Worm (Caenorhabditis elegans) whole organism, young adult: ENCODE results near the gene rhy-1.
A peak's percentile ranks its signal among the peaks of the same experiment; 100 is the strongest.

Experiments
- B0336.3 ChIP-seq: fragments of 200-800 bp; sonication (Bioruptor generic); IDR thresholded peaks from 2 replicates; pipeline ENCODE4 v1.3.6; 2022; ENCODE audit warnings: missing genetic modification characterization, missing compliant biosample characterization
- C06A6.2 ChIP-seq: fragments of 200-800 bp; sonication (Bioruptor generic); conservative IDR thresholded peaks from 2 replicates; pipeline ENCODE4 v1.3.6; 2022; ENCODE audit warnings: missing genetic modification characterization, missing compliant biosample characterization
- Y67H2A.10 ChIP-seq: fragments of 200-800 bp; sonication (Bioruptor generic); conservative IDR thresholded peaks from 2 replicates; pipeline ENCODE4 v1.3.6; 2022; ENCODE audit warnings: missing genetic modification reagents, missing genetic modification characterization, missing compliant biosample characterization
- ZK185.1 ChIP-seq: sonication (generic microtip); optimal IDR thresholded peaks from 2 replicates; lab custom pipeline; 2016; ENCODE audit warnings: mild to moderate bottlenecking, missing genetic modification characterization, missing compliant biosample characterization; ENCODE audit not compliant: poor library complexity, severe bottlenecking
- ama-1 ChIP-seq, 3 experiments: fragments of 150-350 bp in 1 of 3; sonication (generic microtip) in 2 of 3; optimal IDR thresholded peaks; 2 replicates each; lab custom pipeline; 2014 to 2018; ENCODE audit warnings: missing biosample characterization in 2 of 3, missing genetic modification characterization in 2 of 3, missing genetic modification reagents in 2 of 3
- chd-7 ChIP-seq: sonication (generic microtip); optimal IDR thresholded peaks from 2 replicates; lab custom pipeline; 2016; ENCODE audit warnings: mild to moderate bottlenecking, missing genetic modification characterization, moderate library complexity, missing compliant biosample characterization
- dox-1 ChIP-seq: fragments of 200-800 bp; sonication (Bioruptor generic); IDR thresholded peaks from 2 replicates; pipeline ENCODE4 v1.3.6; 2022; ENCODE audit warnings: missing genetic modification reagents, missing genetic modification characterization, missing compliant biosample characterization
- ets-4 ChIP-seq: fragments of 200-800 bp; sonication (Bioruptor generic); optimal IDR thresholded peaks from 2 replicates; lab custom pipeline; 2018; ENCODE audit warnings: mild to moderate bottlenecking, missing genetic modification characterization, missing compliant biosample characterization
- hlh-26 ChIP-seq: fragments of 200-800 bp; sonication (Bioruptor generic); conservative IDR thresholded peaks from 2 replicates; pipeline ENCODE4 v1.3.6; 2022; ENCODE audit warnings: missing genetic modification reagents, missing genetic modification characterization, missing compliant biosample characterization
- hmg-20 ChIP-seq: fragments of 200-800 bp; sonication (Bioruptor generic); IDR thresholded peaks from 2 replicates; pipeline ENCODE4 v1.3.6; 2022; ENCODE audit warnings: missing genetic modification reagents, missing genetic modification characterization, missing compliant biosample characterization
- let-607 ChIP-seq, 2 experiments: fragments of 200-800 bp in 1 of 2; sonication (Bioruptor generic) in 1 of 2; sonication (generic microtip) in 1 of 2; optimal IDR thresholded peaks; 2 replicates each; lab custom pipeline; 2016 to 2018; ENCODE audit warnings: mild to moderate bottlenecking in 2 of 2, missing compliant biosample characterization in 2 of 2, missing genetic modification characterization in 2 of 2, moderate library complexity in 2 of 2, missing genotype in 1 of 2
- lin-40 ChIP-seq: sonication (generic microtip); optimal IDR thresholded peaks from 2 replicates; lab custom pipeline; 2016; ENCODE audit warnings: missing genetic modification characterization, mild to moderate bottlenecking, missing compliant biosample characterization, missing genotype, missing genetic modification reagents
- lsl-1 ChIP-seq: fragments of 200-800 bp; sonication (Bioruptor generic); optimal IDR thresholded peaks from 2 replicates; lab custom pipeline; 2018; ENCODE audit warnings: mild to moderate bottlenecking, missing genetic modification characterization, moderate library complexity, missing compliant biosample characterization
- mel-28 ChIP-seq: sonication (generic microtip); optimal IDR thresholded peaks from 2 replicates; lab custom pipeline; 2016; ENCODE audit warnings: borderline replicate concordance, mild to moderate bottlenecking, missing genetic modification characterization, missing compliant biosample characterization
- mxl-1 ChIP-seq: sonication (generic microtip); optimal IDR thresholded peaks from 2 replicates; lab custom pipeline; 2016; ENCODE audit warnings: missing genetic modification characterization, missing compliant biosample characterization
- nhr-120 ChIP-seq: fragments of 200-800 bp; sonication (Bioruptor generic); IDR thresholded peaks from 2 replicates; pipeline ENCODE4 v1.3.6; 2022; ENCODE audit warnings: missing genetic modification characterization, missing compliant biosample characterization
- nhr-80 ChIP-seq: sonication (generic microtip); optimal IDR thresholded peaks from 2 replicates; lab custom pipeline; 2016; ENCODE audit warnings: missing genetic modification characterization, missing compliant biosample characterization
- pha-4 ChIP-seq: fragments of 150-350 bp; sonication (generic microtip); optimal IDR thresholded peaks from 2 replicates; lab custom pipeline; 2014; ENCODE audit warnings: missing biosample characterization, missing genetic modification reagents, missing genetic modification characterization
- sdz-38 ChIP-seq: sonication (generic microtip); optimal IDR thresholded peaks from 2 replicates; lab custom pipeline; 2016; ENCODE audit warnings: missing genotype, missing genetic modification characterization, missing compliant biosample characterization
- somi-1 ChIP-seq: fragments of 200-800 bp; sonication (Bioruptor generic); optimal IDR thresholded peaks from 2 replicates; lab custom pipeline; 2018; ENCODE audit warnings: mild to moderate bottlenecking, missing genetic modification characterization, missing compliant biosample characterization
- tbp1 ChIP-seq: fragments of 200-800 bp; sonication (Bioruptor generic); optimal IDR thresholded peaks from 2 replicates; lab custom pipeline; 2018; ENCODE audit warnings: mild to moderate bottlenecking, missing genetic modification characterization, missing compliant biosample characterization
- unc-62 ChIP-seq: fragments of 150-350 bp; optimal IDR thresholded peaks from 2 replicates; lab custom pipeline; 2014; ENCODE audit warnings: missing biosample characterization, missing genetic modification reagents, missing genetic modification characterization
- zfh-2 ChIP-seq: fragments of 200-800 bp; sonication (Bioruptor generic); conservative IDR thresholded peaks from 2 replicates; pipeline ENCODE4 v1.3.6; 2022; ENCODE audit warnings: missing genetic modification reagents, missing genetic modification characterization, missing compliant biosample characterization
- ztf-28 ChIP-seq: fragments of 200-800 bp; sonication (Bioruptor generic); IDR thresholded peaks from 2 replicates; pipeline ENCODE4 v1.3.6; 2022; ENCODE audit warnings: missing genetic modification reagents, missing genetic modification characterization, missing compliant biosample characterization
- ztf-3 ChIP-seq: fragments of 200-800 bp; sonication (Bioruptor generic); optimal IDR thresholded peaks from 2 replicates; lab custom pipeline; 2018; ENCODE audit warnings: mild to moderate bottlenecking, missing genetic modification characterization, missing compliant biosample characterization

The rhy-1 gene

ce11 chrII:9152231-9152630, 8.9 kb upstream of the rhy-1 start, which contains the start of gene col-78:
TSS of gene col-78 (plus strand) at chrII:9152531.
- TF ChIP-seq zfh-2 (GFP tag; lab: Robert Waterston, UW) = no peak
- no peak for TF ChIP-seq Y67H2A.10 (GFP tag; lab: Robert Waterston, UW)
- no peak for TF ChIP-seq mxl-1 (tag; lab: Kevin White, UChicago)
- no peak for TF ChIP-seq ztf-28

- TF ChIP-seq hlh-26 (GFP tag; lab: Robert Waterston, UW) = no peak
- no peak for TF ChIP-seq chd-7 (tag; lab: Kevin White, UChicago)
- no peak for TF ChIP-seq mel-28
Measured at ce11 chrII:9154339-9154738, 6.8 kb upstream of the rhy-1 start.

DNA sequence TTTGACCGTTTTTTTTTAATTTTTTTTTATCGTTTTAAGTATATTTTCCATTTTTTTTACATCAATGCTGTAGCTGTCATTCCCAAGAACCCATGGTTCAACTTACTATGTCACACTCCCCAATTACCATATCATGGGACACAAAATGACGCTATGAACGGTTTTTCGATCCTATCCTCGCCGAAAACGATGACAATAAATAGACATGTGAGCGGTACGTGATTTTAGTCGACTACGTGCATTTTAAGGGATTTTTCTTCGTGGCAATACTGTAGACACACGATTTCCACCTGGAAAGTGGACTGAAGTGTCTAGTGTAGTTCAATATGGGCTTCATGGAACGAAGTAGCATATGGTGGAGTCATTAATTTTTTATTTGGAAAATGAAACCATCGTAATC, 4.9 kb upstream of the rhy-1 start:
- peak in 1 of 2 experiments; percentile 8 for TF ChIP-seq let-607 (tag; optimal IDR thresholded peaks at IDR 0.05; lab: Kevin White, UChicago)
- no peak for TF ChIP-seq pha-4 (tag; lab: Kevin White, UChicago)
- peak; percentile 54 for TF ChIP-seq nhr-80 (tag; lab: Kevin White, UChicago)

DNA sequence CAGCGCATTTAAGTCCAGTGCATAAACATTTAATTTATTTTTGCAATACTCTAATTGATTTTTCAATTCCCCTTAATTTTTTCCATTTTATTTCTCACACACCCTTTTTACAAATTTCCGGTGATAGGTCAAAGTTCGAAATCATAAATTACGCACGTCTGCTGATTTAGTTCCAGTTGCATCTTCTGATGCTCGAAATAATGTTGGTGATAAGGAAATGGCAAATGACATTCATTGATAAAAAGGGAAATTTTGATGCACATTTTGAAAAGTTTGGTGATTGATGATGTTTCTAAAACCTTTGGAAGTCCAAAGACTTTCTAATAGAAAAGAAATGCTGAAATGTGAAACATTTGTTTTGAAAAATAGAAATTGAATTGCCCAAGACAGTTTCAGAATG, 4.1 kb upstream of the rhy-1 start:
- peak; percentile 75 for TF ChIP-seq nhr-80 (tag; lab: Kevin White, UChicago)
- no peak for TF ChIP-seq ztf-3 (GFP tag; lab: Kevin White, UChicago)

DNA sequence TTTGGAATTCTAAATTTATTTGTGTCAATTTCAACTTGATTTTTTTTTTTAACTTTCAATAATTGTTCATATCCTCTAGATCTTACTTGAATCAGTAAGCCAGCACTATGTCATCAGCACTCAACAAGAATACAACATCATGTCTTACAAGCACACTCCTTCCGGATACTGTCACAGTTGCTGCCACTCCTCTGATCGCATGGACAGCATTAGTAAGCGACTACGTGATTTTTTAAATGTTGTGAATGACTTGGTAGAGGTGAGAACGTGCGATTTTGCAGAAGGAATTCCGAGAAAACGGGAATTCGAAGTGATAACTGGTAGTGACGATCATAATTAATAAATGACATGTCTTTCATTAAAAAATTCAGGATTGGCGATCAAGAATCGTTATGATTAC, 3.1 kb upstream of the rhy-1 start, which contains the start of gene oac-54:
oac-54 (plus strand) TSS at position 83 of the 400 bp plus-strand sequence.
- TF ChIP-seq nhr-80 (tag; lab: Kevin White, UChicago) (peak; percentile 2), lsl-1 (no peak), tbp1 (GFP tag; lab: Kevin White, UChicago) (no peak)
- TF ChIP-seq, all 124 proteins: peak for 1

DNA sequence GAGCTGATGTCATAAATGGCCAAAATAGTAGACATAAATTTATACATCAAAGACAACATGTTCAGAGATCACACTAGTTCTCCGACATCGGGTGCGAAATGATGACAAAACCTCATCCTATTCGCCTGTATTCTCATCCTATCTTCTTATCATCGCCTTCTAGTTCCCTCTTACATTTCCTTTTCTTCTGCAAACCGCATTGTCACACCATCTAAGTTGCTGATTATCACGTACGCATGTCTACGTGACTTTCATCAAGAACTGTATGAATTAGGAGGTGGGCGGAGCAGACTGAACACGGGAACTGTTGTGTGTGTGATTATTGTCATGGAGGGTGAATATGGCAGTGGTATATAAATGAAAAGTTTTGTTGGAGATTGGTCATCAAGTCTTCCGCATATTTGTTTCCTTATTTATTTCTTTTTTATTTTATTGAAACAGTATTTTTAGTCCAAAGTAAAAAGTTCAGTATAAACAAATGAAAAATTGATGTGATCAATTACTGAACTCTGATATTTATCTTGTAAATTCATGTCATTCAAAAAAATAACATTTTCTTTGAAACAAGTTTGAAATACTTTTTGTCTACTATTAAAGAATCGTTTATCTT, 877 bp upstream of the rhy-1 start:
- TF ChIP-seq somi-1 (peak; percentile 3), B0336.3 (GFP tag; lab: Robert Waterston, UW) (no peak), nhr-80 (tag; lab: Kevin White, UChicago) (peak; percentile 65), lin-40 (tag; lab: Kevin White, UChicago) (peak; percentile 21), lsl-1 (no peak), nhr-120 (GFP tag; lab: Robert Waterston, UW) (no peak), ZK185.1 (tag; lab: Kevin White, UChicago) (peak; percentile 0)

- TF ChIP-seq sdz-38 (tag; lab: Kevin White, UChicago) = no peak
- peak; percentile 67 for TF ChIP-seq ama-1 (optimal IDR thresholded peaks at IDR 0.05; lab: Kevin White, UChicago)
- TF ChIP-seq ama-1 (GFP tag; optimal IDR thresholded peaks at IDR 0.05; lab: Kevin White, UChicago) = no peak
- TF ChIP-seq hmg-20 = no peak
Measured at ce11 chrII:9163348-9163747, 2.2 kb downstream of the rhy-1 start.

DNA sequence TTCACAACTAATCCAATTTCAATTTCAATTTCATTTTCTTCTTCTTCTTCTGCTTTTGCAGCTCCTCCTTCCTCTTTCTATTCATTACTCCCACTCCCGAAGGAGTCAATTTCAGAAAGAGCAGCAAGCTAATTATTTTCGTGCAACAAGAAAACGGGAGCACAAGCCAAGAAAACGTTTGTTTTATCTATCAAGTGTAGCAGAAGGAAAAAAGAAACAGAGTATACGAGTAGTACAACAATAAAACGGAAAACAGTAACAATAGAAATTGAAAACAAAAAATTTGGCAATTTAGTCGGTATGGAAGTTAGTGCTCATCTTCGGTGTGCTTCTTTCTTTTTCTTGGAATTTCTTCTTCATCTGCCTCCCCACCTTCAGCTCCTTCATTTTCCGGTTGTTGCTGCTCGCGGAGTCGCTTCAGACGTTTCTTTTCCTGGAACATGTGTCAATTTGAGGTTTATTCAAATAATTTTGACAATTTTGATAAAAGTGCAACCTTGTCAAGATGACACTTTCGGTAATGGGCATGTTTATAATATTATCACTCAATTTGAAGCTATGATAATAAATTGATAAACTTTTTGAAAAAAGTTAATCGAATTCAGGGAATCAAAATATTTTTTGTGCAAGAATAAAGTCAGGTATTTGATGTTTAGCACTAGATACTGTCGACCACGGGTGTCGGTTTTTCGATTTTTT, 4.7 kb downstream of the rhy-1 start, which contains the start of gene W07A12.8:
W07A12.8 (minus strand) TSS at position 51 of the 699 bp plus-strand sequence.
- TF ChIP-seq unc-62 = peak; percentile 5
- TF ChIP-seq C06A6.2 (GFP tag; lab: Robert Waterston, UW) = no peak
- TF ChIP-seq nhr-80 (tag; lab: Kevin White, UChicago) = peak; percentile 86
- peak; percentile 28 for TF ChIP-seq ets-4
- peak; percentile 44; the same call in 1 of the 2 replicates for TF ChIP-seq dox-1 (GFP tag; lab: Robert Waterston, UW)
- TF ChIP-seq, all 124 proteins: peak for 4
